Fruit fly (Drosophila melanogaster) whole organism, embryonic: ENCODE data around the gene CG33791.

Source experiments
- Atf6 ChIP-seq: fragments of 200-800 bp; sonication (Bioruptor generic); IDR thresholded peaks from 2 replicates; pipeline ENCODE4 v1.3.6; 2022; ENCODE audit warnings: missing biosample characterization, missing genetic modification characterization
- Bteb2 ChIP-seq: fragments of 200-800 bp; sonication (Bioruptor generic); optimal IDR thresholded peaks from 2 replicates; lab custom pipeline; 2016; ENCODE audit warnings: missing biosample characterization, missing genetic modification characterization
- CG13296 ChIP-seq: fragments of 200-800 bp; sonication (Bioruptor generic); optimal IDR thresholded peaks from 3 replicates; lab custom pipeline; 2018; ENCODE audit warnings: missing biosample characterization, mild to moderate bottlenecking, missing genetic modification characterization
- CG1603 ChIP-seq: fragments of 200-800 bp; sonication (Bioruptor generic); optimal IDR thresholded peaks from 2 replicates; lab custom pipeline; 2019; ENCODE audit warnings: missing biosample characterization, mild to moderate bottlenecking, missing genetic modification characterization, moderate library complexity
- CG16863 ChIP-seq: fragments of 200-800 bp; sonication (Bioruptor generic); optimal IDR thresholded peaks from 3 replicates; lab custom pipeline; 2016; ENCODE audit warnings: missing biosample characterization, missing genetic modification characterization
- CG17328 ChIP-seq: fragments of 200-800 bp; sonication (Bioruptor generic); IDR thresholded peaks from 2 replicates; pipeline ENCODE4 v1.3.6; 2022; ENCODE audit warnings: missing biosample characterization, missing genetic modification characterization
- CG18262 ChIP-seq: fragments of 200-800 bp; optimal IDR thresholded peaks from 3 replicates; lab custom pipeline; 2019; ENCODE audit warnings: missing biosample characterization, mild to moderate bottlenecking, missing genetic modification characterization, moderate library complexity
- CG18599 ChIP-seq: fragments of 200-800 bp; sonication (Bioruptor generic); optimal IDR thresholded peaks from 3 replicates; lab custom pipeline; 2017; ENCODE audit warnings: missing biosample characterization, missing genetic modification characterization, mild to moderate bottlenecking, moderate library complexity, missing genetic modification reagents
- CG3847 ChIP-seq: fragments of 200-800 bp; sonication (Bioruptor generic); IDR thresholded peaks from 2 replicates; pipeline ENCODE4 v1.3.6; 2022; ENCODE audit warnings: missing biosample characterization, missing genetic modification characterization
- CG4328 ChIP-seq: fragments of 200-800 bp; sonication (Bioruptor generic); optimal IDR thresholded peaks from 3 replicates; lab custom pipeline; 2017; ENCODE audit warnings: missing biosample characterization, missing genetic modification reagents, missing genetic modification characterization
- CG4617 ChIP-seq: fragments of 200-800 bp; sonication (Bioruptor generic); optimal IDR thresholded peaks from 3 replicates; lab custom pipeline; 2016; ENCODE audit warnings: missing biosample characterization, missing genetic modification characterization, borderline replicate concordance
- CG6683 ChIP-seq: fragments of 200-800 bp; sonication (Bioruptor generic); optimal IDR thresholded peaks from 2 replicates; lab custom pipeline; 2017; ENCODE audit warnings: missing biosample characterization, mild to moderate bottlenecking, missing genetic modification characterization, missing genetic modification reagents
- CG6854 ChIP-seq: fragments of 200-800 bp; sonication (Bioruptor generic); optimal IDR thresholded peaks from 3 replicates; lab custom pipeline; 2017; ENCODE audit warnings: missing biosample characterization, mild to moderate bottlenecking, missing genetic modification characterization
- CG7357 ChIP-seq: fragments of 200-800 bp; sonication (Bioruptor generic); IDR thresholded peaks from 3 replicates; pipeline ENCODE4 v1.3.6; 2022; ENCODE audit warnings: missing biosample characterization, missing genetic modification characterization
- CG7372 ChIP-seq: fragments of 200-800 bp; sonication (Bioruptor generic); IDR thresholded peaks from 2 replicates; pipeline ENCODE4 v1.3.6; 2022; ENCODE audit warnings: missing biosample characterization, missing genetic modification characterization
- CG7745 ChIP-seq: fragments of 200-800 bp; sonication (Bioruptor generic); optimal IDR thresholded peaks from 2 replicates; lab custom pipeline; 2018; ENCODE audit warnings: missing biosample characterization, mild to moderate bottlenecking, missing genetic modification characterization, moderate library complexity
- CG7786 ChIP-seq: fragments of 200-800 bp; sonication (Bioruptor generic); optimal IDR thresholded peaks from 2 replicates; lab custom pipeline; 2016; ENCODE audit warnings: missing biosample characterization, missing genetic modification characterization
- CG7963 ChIP-seq: fragments of 200-800 bp; sonication (Bioruptor generic); IDR thresholded peaks from 3 replicates; pipeline ENCODE4 v1.3.6; 2022; ENCODE audit warnings: missing biosample characterization, missing genetic modification characterization; ENCODE audit not compliant: partially characterized antibody
- CG8478 ChIP-seq: fragments of >200 bp; optimal IDR thresholded peaks from 2 replicates; lab custom pipeline; 2018
- CrebB ChIP-seq: fragments of 200-800 bp; sonication (Bioruptor generic); optimal IDR thresholded peaks from 3 replicates; lab custom pipeline; 2018; ENCODE audit warnings: missing biosample characterization, mild to moderate bottlenecking, missing genetic modification characterization
- Dfd ChIP-seq, 2 experiments: fragments of >200 bp; optimal IDR thresholded peaks; 2 replicates each; lab custom pipeline; 2017; ENCODE audit warnings: missing biosample characterization in 2 of 2, missing genetic modification characterization in 2 of 2
- Drgx ChIP-seq: fragments of 200-800 bp; sonication (Bioruptor generic); IDR thresholded peaks from 2 replicates; pipeline ENCODE4 v1.3.6; 2022; ENCODE audit warnings: missing biosample characterization, missing genetic modification characterization
- Gug ChIP-seq: fragments of 200-800 bp; sonication (Bioruptor generic); IDR thresholded peaks from 4 replicates; pipeline ENCODE4 v1.3.6; 2022; ENCODE audit warnings: missing biosample characterization, missing genetic modification characterization
- HLH3B ChIP-seq: fragments of 200-800 bp; sonication (Bioruptor generic); IDR thresholded peaks from 2 replicates; pipeline ENCODE4 v1.3.6; 2022; ENCODE audit warnings: missing biosample characterization, missing genetic modification characterization
- Hr3 ChIP-seq: fragments of 200-800 bp; sonication (Bioruptor generic); optimal IDR thresholded peaks from 3 replicates; lab custom pipeline; 2016; ENCODE audit warnings: missing biosample characterization, missing genetic modification characterization
- Hr39 ChIP-seq: fragments of >200 bp; optimal IDR thresholded peaks from 2 replicates; lab custom pipeline; 2017
- Meics ChIP-seq: fragments of 200-800 bp; sonication (Bioruptor generic); optimal IDR thresholded peaks from 2 replicates; lab custom pipeline; 2017; ENCODE audit warnings: missing biosample characterization, mild to moderate bottlenecking, missing genetic modification characterization
- Oli ChIP-seq: fragments of 200-800 bp; sonication (Bioruptor generic); optimal IDR thresholded peaks from 2 replicates; lab custom pipeline; 2018; ENCODE audit warnings: missing biosample characterization, mild to moderate bottlenecking, missing genetic modification characterization, moderate library complexity
- Optix ChIP-seq: fragments of 200-800 bp; sonication (Bioruptor generic); IDR thresholded peaks from 3 replicates; pipeline ENCODE4 v1.3.6; 2022; ENCODE audit warnings: missing biosample characterization, missing genetic modification characterization
- Ptx1 ChIP-seq: fragments of 200-800 bp; sonication (Bioruptor generic); IDR thresholded peaks from 2 replicates; pipeline ENCODE4 v1.3.6; 2022; ENCODE audit warnings: missing biosample characterization, missing genetic modification characterization
- Xrp1 ChIP-seq: fragments of 200-800 bp; sonication (Bioruptor generic); IDR thresholded peaks from 2 replicates; pipeline ENCODE4 v1.3.6; 2022; ENCODE audit warnings: missing biosample characterization, missing genetic modification characterization
- chinmo ChIP-seq: fragments of 200-800 bp; sonication (Bioruptor generic); IDR thresholded peaks from 4 replicates; pipeline ENCODE4 v1.3.6; 2022; ENCODE audit warnings: missing biosample characterization, missing genetic modification characterization; ENCODE audit not compliant: partially characterized antibody
- corto ChIP-seq: fragments of 200-800 bp; sonication (Bioruptor generic); optimal IDR thresholded peaks from 2 replicates; lab custom pipeline; 2016; ENCODE audit warnings: missing biosample characterization, mild to moderate bottlenecking, missing genetic modification characterization, moderate library complexity
- croc ChIP-seq: fragments of 200-800 bp; sonication (Bioruptor generic); conservative IDR thresholded peaks from 3 replicates; pipeline ENCODE4 v1.3.6; 2022; ENCODE audit warnings: missing biosample characterization, missing genetic modification characterization
- esg ChIP-seq: fragments of 200-800 bp; sonication (Bioruptor generic); conservative IDR thresholded peaks from 2 replicates; pipeline ENCODE4 v1.3.6; 2022; ENCODE audit warnings: missing biosample characterization, missing genetic modification characterization
- hth ChIP-seq: fragments of >200 bp; optimal IDR thresholded peaks from 2 replicates; lab custom pipeline; 2017; ENCODE audit warnings: inconsistent platforms
- jumu ChIP-seq: fragments of 200-800 bp; sonication (Bioruptor generic); optimal IDR thresholded peaks from 3 replicates; lab custom pipeline; 2016; ENCODE audit warnings: missing biosample characterization, missing genetic modification characterization
- knrl ChIP-seq: fragments of 200-800 bp; sonication (Bioruptor generic); IDR thresholded peaks from 3 replicates; pipeline ENCODE4 v1.3.6; 2022; ENCODE audit warnings: missing biosample characterization, missing genetic modification characterization; ENCODE audit not compliant: partially characterized antibody
- lov ChIP-seq, 2 experiments: fragments of 200-800 bp in 1 of 2; fragments of >200 bp in 1 of 2; sonication (Bioruptor generic) in 1 of 2; IDR thresholded peaks in 1 of 2; optimal IDR thresholded peaks in 1 of 2; 2 replicates in 1 of 2; 3 replicates in 1 of 2; pipeline versions ENCODE4 v1.3.6 to Lab custom; 2017 to 2022; ENCODE audit warnings: missing biosample characterization in 1 of 2, missing genetic modification characterization in 1 of 2
- nerfin-2 ChIP-seq: fragments of 200-800 bp; sonication (Bioruptor generic); IDR thresholded peaks from 2 replicates; pipeline ENCODE4 v1.3.6; 2022; ENCODE audit warnings: missing biosample characterization, missing genetic modification characterization; ENCODE audit not compliant: partially characterized antibody
- oc ChIP-seq: fragments of 200-800 bp; sonication (Bioruptor generic); optimal IDR thresholded peaks from 2 replicates; lab custom pipeline; 2018; ENCODE audit warnings: missing biosample characterization, mild to moderate bottlenecking, missing genetic modification characterization, moderate library complexity
- pfk ChIP-seq: fragments of 200-800 bp; sonication (Bioruptor generic); optimal IDR thresholded peaks from 2 replicates; lab custom pipeline; 2018; ENCODE audit warnings: missing biosample characterization, mild to moderate bottlenecking, missing genetic modification characterization, moderate library complexity
- schlank ChIP-seq: fragments of 200-800 bp; sonication (Bioruptor generic); optimal IDR thresholded peaks from 2 replicates; lab custom pipeline; 2018; ENCODE audit warnings: missing biosample characterization, mild to moderate bottlenecking, missing genetic modification characterization
- sens-2 ChIP-seq: fragments of 200-800 bp; sonication (Bioruptor generic); IDR thresholded peaks from 2 replicates; pipeline ENCODE4 v1.3.6; 2022; ENCODE audit warnings: missing biosample characterization, missing genetic modification characterization
- slbo ChIP-seq: fragments of 200-800 bp; sonication (Bioruptor generic); IDR thresholded peaks from 2 replicates; pipeline ENCODE4 v1.3.6; 2022; ENCODE audit warnings: missing biosample characterization, missing genetic modification characterization
- sna ChIP-seq: fragments of 200-800 bp; sonication (Bioruptor generic); IDR thresholded peaks from 2 replicates; pipeline ENCODE4 v1.3.6; 2022; ENCODE audit warnings: missing biosample characterization, missing genetic modification characterization; ENCODE audit not compliant: partially characterized antibody
- stc ChIP-seq: fragments of 200-800 bp; sonication (Bioruptor generic); IDR thresholded peaks from 2 replicates; pipeline ENCODE4 v1.3.6; 2022; ENCODE audit warnings: missing biosample characterization, missing genetic modification characterization
- tap ChIP-seq: fragments of 200-800 bp; optimal IDR thresholded peaks from 3 replicates; lab custom pipeline; 2019; ENCODE audit warnings: missing biosample characterization, mild to moderate bottlenecking, missing genetic modification characterization, moderate library complexity
- vfl ChIP-seq: fragments of 200-800 bp; sonication (Bioruptor generic); optimal IDR thresholded peaks from 2 replicates; lab custom pipeline; 2016; ENCODE audit warnings: missing biosample characterization, missing genetic modification characterization
- yki ChIP-seq: fragments of >200 bp; optimal IDR thresholded peaks from 3 replicates; lab custom pipeline; 2018
- zen2 ChIP-seq: fragments of 200-800 bp; sonication (Bioruptor generic); IDR thresholded peaks from 3 replicates; pipeline ENCODE4 v1.3.6; 2022; ENCODE audit warnings: missing biosample characterization, missing genetic modification characterization; ENCODE audit not compliant: partially characterized antibody

The CG33791 gene

DNA sequence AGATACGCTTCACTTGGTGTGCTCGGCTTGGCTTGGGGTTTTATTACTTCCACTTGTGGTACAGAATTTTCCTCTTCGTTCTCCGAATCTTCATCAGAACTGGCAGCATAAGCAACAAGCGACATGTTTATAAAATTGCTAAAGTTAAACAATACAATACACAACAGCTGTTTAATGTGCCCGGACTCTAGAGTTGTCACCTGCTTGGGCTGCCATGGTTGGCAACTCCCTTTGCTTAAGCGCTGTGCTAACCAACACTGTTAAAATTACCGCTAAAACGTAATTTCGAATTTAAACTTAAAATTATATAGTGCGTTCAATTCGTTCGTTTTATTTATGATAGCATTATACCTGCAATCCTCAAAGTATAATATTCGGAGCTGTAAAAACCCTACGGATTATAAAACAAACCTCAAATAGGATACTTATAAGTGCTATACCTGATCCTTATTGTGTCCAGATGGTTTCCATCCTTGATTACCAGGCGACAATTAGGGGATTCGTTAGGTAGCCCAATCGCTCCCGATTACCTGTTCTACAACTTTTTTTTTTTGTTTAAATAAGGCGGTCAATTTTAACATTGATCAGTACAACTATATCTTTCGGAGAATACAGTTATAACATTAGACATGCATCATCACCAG, 44.6 kb downstream of the CG33791 start, which contains the start of the genes CG17249 and Bro (continued):
- no peak for TF ChIP-seq sens-2 (GFP tag; lab: Robert Waterston, UW)
- TF ChIP-seq sna (GFP tag; lab: Robert Waterston, UW) = no peak
- peak; percentile 39 for TF ChIP-seq jumu (GFP tag; lab: Kevin White, UChicago)
- peak; percentile 59 for TF ChIP-seq CG7786 (GFP tag; lab: Kevin White, UChicago)
- TF ChIP-seq Hr3 (GFP tag; lab: Kevin White, UChicago) = peak; percentile 21
- TF ChIP-seq chinmo (GFP tag; lab: Robert Waterston, UW) = peak; percentile 53; the same call in 1 of the 4 replicates
- no peak; the same call in 2 of the 3 replicates for TF ChIP-seq knrl
- peak; percentile 42 for TF ChIP-seq CG16863
- TF ChIP-seq esg = no peak
- no peak for TF ChIP-seq schlank (tag; lab: Kevin White, UChicago)
- TF ChIP-seq CG4617 (GFP tag; lab: Kevin White, UChicago) = peak; percentile 62
- TF ChIP-seq Drgx (GFP tag; lab: Robert Waterston, UW) = no peak
- no peak for TF ChIP-seq HLH3B
- no peak for TF ChIP-seq CG6683 (GFP tag; lab: Kevin White, UChicago)
- no peak for TF ChIP-seq CrebB (tag; lab: Kevin White, UChicago)
- TF ChIP-seq CG3847 (GFP tag; lab: Robert Waterston, UW) = peak; percentile 93
- no peak for TF ChIP-seq CG18599 (GFP tag; lab: Kevin White, UChicago)
- no peak for TF ChIP-seq Atf6
- peak; percentile 24 for TF ChIP-seq Bteb2
- no peak for TF ChIP-seq CG4328 (GFP tag; lab: Kevin White, UChicago)
- no peak for TF ChIP-seq CG13296 (GFP tag; lab: Kevin White, UChicago)
- TF ChIP-seq lov (optimal IDR thresholded peaks at IDR 0.05; lab: Kevin White, UChicago) = no peak
- peak; percentile 61; the same call in 2 of the 3 replicates for TF ChIP-seq lov (GFP tag; IDR thresholded peaks at IDR 0.05; lab: Robert Waterston, UW)
- no peak for TF ChIP-seq CG7372
- no peak for TF ChIP-seq Hr39 (lab: Kevin White, UChicago)
- no peak for TF ChIP-seq hth (lab: Kevin White, UChicago)
- TF ChIP-seq croc (GFP tag; lab: Robert Waterston, UW) = no peak
- no peak for TF ChIP-seq nerfin-2 (GFP tag; lab: Robert Waterston, UW)
- TF ChIP-seq CG17328 = no peak
- no peak for TF ChIP-seq CG6854 (GFP tag; lab: Kevin White, UChicago)
- no peak for TF ChIP-seq pfk (GFP tag; lab: Kevin White, UChicago)
- no peak for TF ChIP-seq CG8478 (lab: Kevin White, UChicago)
- peak; percentile 75 for TF ChIP-seq slbo
- TF ChIP-seq stc = no peak
- peak; percentile 87 for TF ChIP-seq Meics (GFP tag; lab: Kevin White, UChicago)
- no peak for TF ChIP-seq CG7963 (GFP tag; lab: Robert Waterston, UW)
- TF ChIP-seq corto = no peak
- no peak for TF ChIP-seq yki
- TF ChIP-seq tap (tag; lab: Kevin White, UChicago) = no peak
- TF ChIP-seq CG18262 (tag; lab: Kevin White, UChicago) = no peak
- no peak for TF ChIP-seq Gug (GFP tag; lab: Robert Waterston, UW)
- no peak for TF ChIP-seq oc
- TF ChIP-seq Dfd (GFP tag; optimal IDR thresholded peaks at IDR 0.05; lab: Kevin White, UChicago) = no peak
- TF ChIP-seq CG7357 = no peak
- no peak for TF ChIP-seq zen2
- 0 out of 2 replicates have a peak, but pooled peaks have one; percentile 27 for TF ChIP-seq Ptx1 (GFP tag; lab: Robert Waterston, UW)
- TF ChIP-seq CG7745 = no peak
- peak; percentile 85 for TF ChIP-seq CG1603 (tag; lab: Kevin White, UChicago)
- TF ChIP-seq Oli (tag; lab: Kevin White, UChicago) = no peak
- peak; percentile 53 for TF ChIP-seq vfl
- no peak for TF ChIP-seq Xrp1
- no peak for TF ChIP-seq Optix (GFP tag; lab: Robert Waterston, UW)
